Fruit fly (Drosophila melanogaster): ENCODE data around the gene CG5126.

The CG5126 gene

DNA sequence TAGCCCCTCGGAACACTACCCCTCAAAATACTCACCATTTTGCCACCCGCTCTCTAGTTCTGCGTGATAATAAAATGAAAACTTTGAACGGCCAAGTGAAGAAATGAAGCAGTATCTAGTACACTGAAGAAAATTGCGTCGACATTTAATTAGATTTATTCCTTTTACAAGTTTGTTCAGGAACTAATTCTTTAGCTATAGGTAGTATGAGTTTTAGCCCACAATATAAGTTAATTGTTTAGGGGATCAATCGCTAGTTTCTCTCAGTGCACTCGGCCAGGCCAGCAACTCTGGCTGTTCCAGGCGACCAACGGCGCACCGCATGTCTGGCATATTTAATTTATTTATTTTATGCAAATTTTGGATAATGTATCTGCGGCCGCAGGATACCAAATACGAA, 46.9 kb upstream of the CG5126 start (continued):
- TF ChIP-seq CG14710 (tag; optimal IDR thresholded peaks at IDR 0.05) (no peak), HLHmδ (GFP tag; optimal IDR thresholded peaks at IDR 0.05) (no peak), CG13624 (GFP tag; optimal IDR thresholded peaks at IDR 0.05) (no peak), CG10979 (tag; optimal IDR thresholded peaks at IDR 0.05) (no peak), CG15601 (tag; optimal IDR thresholded peaks at IDR 0.05) (no peak), Mad (GFP tag; optimal IDR thresholded peaks at IDR 0.05) (no peak), prd (optimal IDR thresholded peaks at IDR 0.05) (no peak), prd (GFP tag; IDR thresholded peaks at IDR 0.05) (peak; percentile 47; the same call in 1 of the 3 replicates), nau (GFP tag; optimal IDR thresholded peaks at IDR 0.05) (no peak), fd96Cb (tag; optimal IDR thresholded peaks at IDR 0.05) (peak; percentile 12), CG43689 (GFP tag; IDR thresholded peaks at IDR 0.05) (no peak), CG12104 (GFP tag; optimal IDR thresholded peaks at IDR 0.05) (no peak), ewg (GFP tag; optimal IDR thresholded peaks at IDR 0.05) (no peak), Deaf1 (tag; optimal IDR thresholded peaks at IDR 0.05) (no peak), esg (GFP tag; conservative IDR thresholded peaks at IDR 0.05) (0 out of 2 replicates have a peak, but pooled peaks have one; percentile 35), H15 (GFP tag; IDR thresholded peaks at IDR 0.05) (no peak), grau (tag; optimal IDR thresholded peaks at IDR 0.05) (peak; percentile 36), sob (GFP tag; IDR thresholded peaks at IDR 0.05) (0 out of 2 replicates have a peak, but pooled peaks have one; percentile 14), cato (GFP tag; optimal IDR thresholded peaks at IDR 0.05; ENCODE audit: borderline replicate concordance) (no peak), bsh (GFP tag; optimal IDR thresholded peaks at IDR 0.05) (peak in 1 of 2 experiments; percentile 11), pfk (GFP tag; optimal IDR thresholded peaks at IDR 0.05) (no peak), CG3847 (GFP tag; IDR thresholded peaks at IDR 0.05) (no peak), knrl (GFP tag; IDR thresholded peaks at IDR 0.05; ENCODE audit: partially characterized antibody) (no peak), Mes4 (GFP tag; optimal IDR thresholded peaks at IDR 0.05) (no peak), CG31224 (GFP tag; IDR thresholded peaks at IDR 0.05) (no peak), insv (GFP tag; optimal IDR thresholded peaks at IDR 0.05) (no peak), Sox100B (GFP tag; optimal IDR thresholded peaks at IDR 0.05) (no peak), CG3995 (GFP tag; optimal IDR thresholded peaks at IDR 0.05) (no peak), br (optimal IDR thresholded peaks at IDR 0.05) (no peak), Lhr (GFP tag; optimal IDR thresholded peaks at IDR 0.05) (no peak), CG17328 (GFP tag; IDR thresholded peaks at IDR 0.05) (peak; percentile 46; the same call in 1 of the 2 replicates), Myb (GFP tag; optimal IDR thresholded peaks at IDR 0.05) (no peak), CG33557 (GFP tag; optimal IDR thresholded peaks at IDR 0.05) (no peak), en (GFP tag; optimal IDR thresholded peaks at IDR 0.05) (no peak), zfh2 (GFP tag; optimal IDR thresholded peaks at IDR 0.05) (no peak), CG10654 (GFP tag; optimal IDR thresholded peaks at IDR 0.05) (no peak), inv (GFP tag; IDR thresholded peaks at IDR 0.05; ENCODE audit: partially characterized antibody) (no peak), CG5180 (GFP tag; optimal IDR thresholded peaks at IDR 0.05) (no peak), da (GFP tag; optimal IDR thresholded peaks at IDR 0.05) (no peak), hb (GFP tag; IDR thresholded peaks at IDR 0.05; ENCODE audit: partially characterized antibody) (no peak), Taf1 (GFP tag; IDR thresholded peaks at IDR 0.05) (no peak), gfzf (GFP tag; optimal IDR thresholded peaks at IDR 0.05) (no peak), ems (GFP tag; optimal IDR thresholded peaks at IDR 0.05) (no peak), gsb-n (tag; optimal IDR thresholded peaks at IDR 0.05) (no peak), lmd (GFP tag; IDR thresholded peaks at IDR 0.05) (peak; percentile 50), ci (GFP tag; IDR thresholded peaks at IDR 0.05) (0 out of 3 replicates have a peak, but pooled peaks have one; percentile 55), CG6854 (GFP tag; optimal IDR thresholded peaks at IDR 0.05) (no peak), CG30431 (GFP tag; optimal IDR thresholded peaks at IDR 0.05) (no peak), Scr (GFP tag; IDR thresholded peaks at IDR 0.05; ENCODE audit: partially characterized antibody) (no peak), CG11456 (GFP tag; IDR thresholded peaks at IDR 0.05) (no peak), CG6765 (GFP tag; optimal IDR thresholded peaks at IDR 0.05) (no peak)

All from whole organism, embryonic.